Worm (Caenorhabditis elegans): ENCODE data around the gene C50F7.5.

C50F7.5 gene

ce11 chrIV:7726325-7726724 lies at the start of gene C50F7.5:
TSS of gene C50F7.5 (plus strand) at chrIV:7726719.
- no peak for TF ChIP-seq Y22D7AL.16 (tag; optimal IDR thresholded peaks at IDR 0.05)
- no peak for TF ChIP-seq nhr-11 (tag; optimal IDR thresholded peaks at IDR 0.05)
- TF ChIP-seq fkh-6 (tag; optimal IDR thresholded peaks at IDR 0.05), result no peak
- TF ChIP-seq nfya-1 (tag; optimal IDR thresholded peaks at IDR 0.05), result no peak
- no peak for TF ChIP-seq sox-4 (tag; optimal IDR thresholded peaks at IDR 0.05)
- no peak for TF ChIP-seq ceh-34 (tag; optimal IDR thresholded peaks at IDR 0.05)
- no peak for TF ChIP-seq lim-6 (tag; optimal IDR thresholded peaks at IDR 0.05)
- TF ChIP-seq unc-42 (tag; optimal IDR thresholded peaks at IDR 0.05), result no peak
- no peak for TF ChIP-seq hlh-15 (tag; optimal IDR thresholded peaks at IDR 0.05)
- TF ChIP-seq rnt-1 (tag; optimal IDR thresholded peaks at IDR 0.05), result no peak
- no peak for TF ChIP-seq unc-86 (tag; optimal IDR thresholded peaks at IDR 0.05)
- TF ChIP-seq hlh-8 (tag; optimal IDR thresholded peaks at IDR 0.05), result no peak
- TF ChIP-seq pat-9 (tag; optimal IDR thresholded peaks at IDR 0.05), result no peak
- TF ChIP-seq syd-9 (tag; optimal IDR thresholded peaks at IDR 0.05), result no peak
- no peak for TF ChIP-seq ets-4 (tag; optimal IDR thresholded peaks at IDR 0.05)
- no peak for TF ChIP-seq ceh-24 (tag; optimal IDR thresholded peaks at IDR 0.05)
- no peak for TF ChIP-seq npax-4 (tag; optimal IDR thresholded peaks at IDR 0.05)
- no peak for TF ChIP-seq sox-2 (GFP tag; IDR thresholded peaks at IDR 0.05)
- no peak for TF ChIP-seq C08G9.2 (tag; optimal IDR thresholded peaks at IDR 0.05)

- TF ChIP-seq elt-2 (tag; optimal IDR thresholded peaks at IDR 0.05) (peak; percentile 60), C38D4.7 (GFP tag; optimal IDR thresholded peaks at IDR 0.05) (no peak), tbx-7 (tag; optimal IDR thresholded peaks at IDR 0.05) (no peak), K09A11.1 (tag; optimal IDR thresholded peaks at IDR 0.05; ENCODE audit: insufficient read depth) (no peak), Y22D7AL.16 (tag; optimal IDR thresholded peaks at IDR 0.05) (no peak), hlh-8 (tag; optimal IDR thresholded peaks at IDR 0.05) (no peak), pax-1 (tag; optimal IDR thresholded peaks at IDR 0.05) (no peak), ceh-30 (tag; optimal IDR thresholded peaks at IDR 0.05) (no peak)
These were observed 47.4 kb upstream of the C50F7.5 start for ce11 chrIV:7679120-7679519.

- TF ChIP-seq unc-55 (GFP tag; optimal IDR thresholded peaks at IDR 0.05) (no peak), hlh-15 (tag; optimal IDR thresholded peaks at IDR 0.05) (no peak), K09A11.1 (tag; optimal IDR thresholded peaks at IDR 0.05; ENCODE audit: insufficient read depth) (no peak), elt-4 (tag; optimal IDR thresholded peaks at IDR 0.05) (no peak), tbx-7 (tag; optimal IDR thresholded peaks at IDR 0.05) (no peak), T23F11.4 (GFP tag; optimal IDR thresholded peaks at IDR 0.05) (no peak), ceh-45 (GFP tag; IDR thresholded peaks at IDR 0.05) (no peak), nfya-1 (tag; optimal IDR thresholded peaks at IDR 0.05) (no peak), Y22D7AL.16 (tag; optimal IDR thresholded peaks at IDR 0.05) (no peak), hlh-8 (tag; optimal IDR thresholded peaks at IDR 0.05) (no peak), hlh-13 (GFP tag; optimal IDR thresholded peaks at IDR 0.05) (no peak)
These were observed 37.2 kb upstream of the C50F7.5 start for ce11 chrIV:7689326-7689725.

ce11 chrIV:7692451-7692850 lies 34.1 kb upstream of the C50F7.5 start:
- TF ChIP-seq ama-1 (optimal IDR thresholded peaks at IDR 0.05) (no peak), ceh-9 (tag; optimal IDR thresholded peaks at IDR 0.05) (no peak), che-1 (tag; optimal IDR thresholded peaks at IDR 0.05) (no peak), ceh-2 (tag; optimal IDR thresholded peaks at IDR 0.05) (no peak), pax-1 (tag; optimal IDR thresholded peaks at IDR 0.05) (no peak), gmeb-2 (tag; optimal IDR thresholded peaks at IDR 0.05) (no peak), zip-5 (tag; optimal IDR thresholded peaks at IDR 0.05) (no peak), lim-6 (tag; optimal IDR thresholded peaks at IDR 0.05) (no peak), pha-4 (tag; optimal IDR thresholded peaks at IDR 0.05) (no peak), ceh-24 (tag; optimal IDR thresholded peaks at IDR 0.05) (no peak), sdc-2 (tag; optimal IDR thresholded peaks at IDR 0.05) (no peak), elt-2 (tag; optimal IDR thresholded peaks at IDR 0.05) (no peak), T23F11.4 (GFP tag; optimal IDR thresholded peaks at IDR 0.05) (no peak), pros-1 (tag; optimal IDR thresholded peaks at IDR 0.05) (no peak), unc-3 (GFP tag; conservative IDR thresholded peaks at IDR 0.05) (no peak), unc-3 (tag; optimal IDR thresholded peaks at IDR 0.05) (no peak), hlh-15 (tag; optimal IDR thresholded peaks at IDR 0.05) (no peak), syd-9 (tag; optimal IDR thresholded peaks at IDR 0.05) (no peak), sox-4 (tag; optimal IDR thresholded peaks at IDR 0.05) (no peak), ceh-30 (tag; optimal IDR thresholded peaks at IDR 0.05) (no peak), C08G9.2 (tag; optimal IDR thresholded peaks at IDR 0.05) (no peak)
